Fruit fly (Drosophila melanogaster): ENCODE data around the gene Nemp.

Nemp gene

dm6 chrX:16690499-16690898, 35.7 kb upstream of the Nemp start (continued):
- no peak for TF ChIP-seq CG34224 (GFP tag; IDR thresholded peaks at IDR 0.05; ENCODE audit: partially characterized antibody)
- TF ChIP-seq Blimp-1 (GFP tag; optimal IDR thresholded peaks at IDR 0.05): peak; percentile 28
- TF ChIP-seq CG2120 (GFP tag; optimal IDR thresholded peaks at IDR 0.05): no peak
- no peak for TF ChIP-seq sob (GFP tag; IDR thresholded peaks at IDR 0.05)
- no peak for TF ChIP-seq Fer3 (tag; optimal IDR thresholded peaks at IDR 0.05)
- TF ChIP-seq Lim3 (GFP tag; IDR thresholded peaks at IDR 0.05): no peak
- TF ChIP-seq CG9797 (GFP tag; optimal IDR thresholded peaks at IDR 0.05): no peak
- no peak for TF ChIP-seq CG33557 (GFP tag; optimal IDR thresholded peaks at IDR 0.05)
- no peak for TF ChIP-seq Poxn (GFP tag; IDR thresholded peaks at IDR 0.05)
- no peak for TF ChIP-seq CG6272 (GFP tag; IDR thresholded peaks at IDR 0.05)
- no peak for TF ChIP-seq CG43689 (GFP tag; IDR thresholded peaks at IDR 0.05)
- TF ChIP-seq Atf6 (GFP tag; IDR thresholded peaks at IDR 0.05): no peak
- TF ChIP-seq CG10274 (GFP tag; optimal IDR thresholded peaks at IDR 0.05): no peak
- TF ChIP-seq bowl (GFP tag; IDR thresholded peaks at IDR 0.05): no peak
- TF ChIP-seq schlank (tag; optimal IDR thresholded peaks at IDR 0.05): no peak
- TF ChIP-seq CG13287 (GFP tag; IDR thresholded peaks at IDR 0.05; ENCODE audit: partially characterized antibody): no peak
- no peak for TF ChIP-seq ssp (GFP tag; IDR thresholded peaks at IDR 0.05)
- no peak for TF ChIP-seq CG8281 (tag; optimal IDR thresholded peaks at IDR 0.05)
- no peak for TF ChIP-seq CG31224 (GFP tag; IDR thresholded peaks at IDR 0.05)
- TF ChIP-seq caup (GFP tag; optimal IDR thresholded peaks at IDR 0.05; ENCODE audit: severe bottlenecking): no peak
- no peak for TF ChIP-seq chm (GFP tag; IDR thresholded peaks at IDR 0.05)
- no peak for TF ChIP-seq CG12942 (GFP tag; optimal IDR thresholded peaks at IDR 0.05)
- TF ChIP-seq pita (GFP tag; optimal IDR thresholded peaks at IDR 0.05): no peak
- TF ChIP-seq zen (tag; optimal IDR thresholded peaks at IDR 0.05): no peak
- TF ChIP-seq Elba2 (GFP tag; optimal IDR thresholded peaks at IDR 0.05): no peak
- TF ChIP-seq CG8388 (GFP tag; optimal IDR thresholded peaks at IDR 0.05): peak; percentile 8
- no peak for TF ChIP-seq maf-S (GFP tag; optimal IDR thresholded peaks at IDR 0.05)
- TF ChIP-seq CG14050 (GFP tag; IDR thresholded peaks at IDR 0.05): no peak
- TF ChIP-seq CG14441 (GFP tag; IDR thresholded peaks at IDR 0.05): peak; percentile 54
- TF ChIP-seq sqz (GFP tag; optimal IDR thresholded peaks at IDR 0.05): no peak
- no peak for TF ChIP-seq CG11504 (tag; optimal IDR thresholded peaks at IDR 0.05)
- no peak for TF ChIP-seq ind (GFP tag; optimal IDR thresholded peaks at IDR 0.05)
- no peak for TF ChIP-seq Vsx1 (GFP tag; optimal IDR thresholded peaks at IDR 0.05)
- TF ChIP-seq pnt (GFP tag; optimal IDR thresholded peaks at IDR 0.05): peak; percentile 7
- no peak for TF ChIP-seq tll (GFP tag; optimal IDR thresholded peaks at IDR 0.05)
- no peak for TF ChIP-seq CG10959 (GFP tag; IDR thresholded peaks at IDR 0.05)
- TF ChIP-seq eyg (GFP tag; optimal IDR thresholded peaks at IDR 0.05): no peak
- no peak for TF ChIP-seq Eip74EF (GFP tag; optimal IDR thresholded peaks at IDR 0.05)
- TF ChIP-seq slbo (GFP tag; IDR thresholded peaks at IDR 0.05): no peak
- no peak for TF ChIP-seq sim (GFP tag; IDR thresholded peaks at IDR 0.05)
- no peak for TF ChIP-seq CG6791 (GFP tag; IDR thresholded peaks at IDR 0.05; ENCODE audit: partially characterized antibody)
- TF ChIP-seq repo (GFP tag; optimal IDR thresholded peaks at IDR 0.05): no peak
- TF ChIP-seq da (GFP tag; optimal IDR thresholded peaks at IDR 0.05): no peak
- no peak for TF ChIP-seq dm (GFP tag; optimal IDR thresholded peaks at IDR 0.05)
- TF ChIP-seq bsh (GFP tag; optimal IDR thresholded peaks at IDR 0.05): peak; percentile 18 to 59
- no peak for TF ChIP-seq CG6683 (GFP tag; optimal IDR thresholded peaks at IDR 0.05)
- TF ChIP-seq lola (GFP tag; optimal IDR thresholded peaks at IDR 0.05): no peak
- TF ChIP-seq CrebB (tag; optimal IDR thresholded peaks at IDR 0.05): no peak
- no peak for TF ChIP-seq Mes4 (GFP tag; optimal IDR thresholded peaks at IDR 0.05)
- TF ChIP-seq CG10565 (GFP tag; optimal IDR thresholded peaks at IDR 0.05): no peak

Data from whole organism, embryonic.